Fruit fly (Drosophila melanogaster): Measurements from ENCODE around the gene Lrp4.

DNA sequence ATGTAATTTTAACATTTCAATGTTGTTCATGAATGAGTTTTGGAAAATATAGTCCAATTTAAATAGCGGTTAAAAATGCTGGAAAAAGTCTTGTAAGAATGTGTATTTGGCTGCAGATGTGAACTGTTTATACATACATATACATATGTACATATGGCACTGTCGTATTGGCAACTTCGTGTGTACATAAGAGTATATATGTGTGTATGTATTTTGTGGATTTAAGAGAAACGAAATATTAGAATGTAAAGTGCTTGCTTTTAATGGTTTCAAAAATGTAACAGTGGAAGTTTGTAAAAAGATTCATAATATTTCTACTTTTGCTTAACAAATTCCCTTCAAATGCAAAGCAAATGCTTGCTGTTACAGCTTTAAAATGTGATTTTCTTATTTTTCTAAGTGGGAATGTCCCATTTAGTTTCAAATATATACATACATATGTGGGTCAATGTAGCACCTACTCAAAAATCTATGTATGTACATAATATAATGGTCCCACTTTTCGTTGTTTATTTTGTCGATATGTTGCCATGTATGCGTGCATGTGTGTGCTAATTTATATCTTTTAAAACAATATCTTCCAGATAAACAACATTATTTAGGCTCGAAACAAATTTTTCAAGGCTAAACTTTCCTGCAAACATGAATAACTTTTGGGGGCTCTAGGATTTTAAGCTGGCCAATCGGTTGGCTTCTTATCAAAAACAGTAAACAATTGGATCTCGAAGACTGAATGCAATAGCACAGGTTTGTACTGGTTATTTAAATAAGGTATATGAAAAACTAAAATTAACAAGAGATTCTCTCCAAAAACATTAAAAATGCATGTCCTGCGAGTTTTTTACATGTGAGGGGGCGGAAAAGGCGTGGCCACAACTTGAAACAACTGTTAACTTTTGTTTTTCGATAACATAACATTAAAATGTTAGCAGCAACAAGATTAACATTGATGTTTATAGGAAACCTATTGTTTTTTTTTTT, 39.6 kb upstream of the Lrp4 start:
- TF ChIP-seq CG11617 (GFP tag; optimal IDR thresholded peaks at IDR 0.05): peak; percentile 8
- TF ChIP-seq CG33017 (tag; optimal IDR thresholded peaks at IDR 0.05): peak; percentile 17
